Fruit fly (Drosophila melanogaster): ENCODE results near the gene snRNP-U1-C.

Gene snRNP-U1-C

dm6 chr3R:19023862-19024261 is 40.4 kb upstream of the snRNP-U1-C start, which contains the start of the genes CG6005 and CG14286 (continued):
- TF ChIP-seq sc (optimal IDR thresholded peaks at IDR 0.05) (no peak), sc (GFP tag; optimal IDR thresholded peaks at IDR 0.05) (no peak), CG7963 (GFP tag; IDR thresholded peaks at IDR 0.05; ENCODE audit: partially characterized antibody) (peak; percentile 64; the same call in 1 of the 3 replicates), esg (GFP tag; conservative IDR thresholded peaks at IDR 0.05) (no peak; the same call in 1 of the 2 replicates), ase (GFP tag; IDR thresholded peaks at IDR 0.05) (peak; percentile 64; the same call in 1 of the 3 replicates), CG13123 (GFP tag; optimal IDR thresholded peaks at IDR 0.05) (peak; percentile 49), MTF-1 (GFP tag; optimal IDR thresholded peaks at IDR 0.05; ENCODE audit: borderline replicate concordance) (no peak), Ets97D (GFP tag; optimal IDR thresholded peaks at IDR 0.05) (peak; percentile 50), Oaz (GFP tag; IDR thresholded peaks at IDR 0.05) (no peak), dan (GFP tag; IDR thresholded peaks at IDR 0.05) (no peak), Bgb (GFP tag; IDR thresholded peaks at IDR 0.05; ENCODE audit: partially characterized antibody) (peak; percentile 85), CG4328 (GFP tag; optimal IDR thresholded peaks at IDR 0.05) (no peak), Hand (GFP tag; optimal IDR thresholded peaks at IDR 0.05) (no peak), HLH4C (GFP tag; IDR thresholded peaks at IDR 0.05; ENCODE audit: partially characterized antibody) (peak; percentile 75), gcm (GFP tag; optimal IDR thresholded peaks at IDR 0.05) (no peak), CG30020 (tag; optimal IDR thresholded peaks at IDR 0.05) (no peak), Antp (GFP tag; optimal IDR thresholded peaks at IDR 0.05) (peak; percentile 65), ttk (GFP tag; IDR thresholded peaks at IDR 0.05) (peak; percentile 73), Doc2 (GFP tag; IDR thresholded peaks at IDR 0.05) (no peak), Deaf1 (tag; optimal IDR thresholded peaks at IDR 0.05) (no peak), NK7.1 (GFP tag; optimal IDR thresholded peaks at IDR 0.05) (no peak), zen2 (GFP tag; IDR thresholded peaks at IDR 0.05; ENCODE audit: partially characterized antibody) (peak; percentile 21; the same call in 1 of the 3 replicates), klu (GFP tag; IDR thresholded peaks at IDR 0.05) (no peak), Lim3 (GFP tag; IDR thresholded peaks at IDR 0.05) (no peak), HLH54F (GFP tag; optimal IDR thresholded peaks at IDR 0.05) (peak; percentile 71), CG10543 (GFP tag; optimal IDR thresholded peaks at IDR 0.05) (no peak), CG8478 (optimal IDR thresholded peaks at IDR 0.05) (no peak), CG1529 (GFP tag; optimal IDR thresholded peaks at IDR 0.05) (no peak), CG17328 (GFP tag; IDR thresholded peaks at IDR 0.05) (peak; percentile 60), Side (GFP tag; optimal IDR thresholded peaks at IDR 0.05) (peak; percentile 33), CG7987 (GFP tag; optimal IDR thresholded peaks at IDR 0.05) (no peak), CG3407 (GFP tag; optimal IDR thresholded peaks at IDR 0.05) (no peak), Jarid2 (GFP tag; optimal IDR thresholded peaks at IDR 0.05) (no peak), Fer2 (tag; optimal IDR thresholded peaks at IDR 0.05) (no peak), ken (GFP tag; IDR thresholded peaks at IDR 0.05) (peak; percentile 58; the same call in 1 of the 3 replicates), en (GFP tag; optimal IDR thresholded peaks at IDR 0.05) (no peak), nerfin-1 (tag; optimal IDR thresholded peaks at IDR 0.05) (no peak), gsb (GFP tag; IDR thresholded peaks at IDR 0.05) (0 out of 2 replicates have a peak, but pooled peaks have one; percentile 27), Hr51 (GFP tag; optimal IDR thresholded peaks at IDR 0.05) (peak; percentile 19 to 72), br (optimal IDR thresholded peaks at IDR 0.05) (no peak), CG18476 (GFP tag; optimal IDR thresholded peaks at IDR 0.05) (no peak), gem (tag; optimal IDR thresholded peaks at IDR 0.05) (no peak), Gsc (GFP tag; IDR thresholded peaks at IDR 0.05) (no peak), pan (optimal IDR thresholded peaks at IDR 0.05) (no peak), pan (GFP tag; optimal IDR thresholded peaks at IDR 0.05 in 1 of 2, IDR thresholded peaks at IDR 0.05 in 1 of 2) (peak in 1 of 2 experiments; percentile 75), CG18011 (GFP tag; optimal IDR thresholded peaks at IDR 0.05) (peak; percentile 40), CG1233 (GFP tag; optimal IDR thresholded peaks at IDR 0.05) (no peak), Tbp (GFP tag; optimal IDR thresholded peaks at IDR 0.05) (no peak), CG14965 (GFP tag; optimal IDR thresholded peaks at IDR 0.05; ENCODE audit: borderline replicate concordance) (no peak), CG13287 (GFP tag; IDR thresholded peaks at IDR 0.05; ENCODE audit: partially characterized antibody) (peak; percentile 88), dmrt99B (tag; optimal IDR thresholded peaks at IDR 0.05) (no peak), sug (tag; optimal IDR thresholded peaks at IDR 0.05) (peak; percentile 59)

Measured in whole organism, embryonic.